Fruit fly (Drosophila melanogaster) whole organism, embryonic: ENCODE results near the gene CG31459.
A peak's percentile ranks its signal among the peaks of the same experiment; 100 is the strongest.

ENCODE experiments used
- Atf3 ChIP-seq: fragments of 200-800 bp; sonication (Bioruptor generic); optimal IDR thresholded peaks from 3 replicates; lab custom pipeline; 2016; ENCODE audit warnings: missing biosample characterization, missing genetic modification characterization
- Blimp-1 ChIP-seq: fragments of 200-800 bp; sonication (Bioruptor generic); optimal IDR thresholded peaks from 3 replicates; lab custom pipeline; 2018; ENCODE audit warnings: missing biosample characterization, missing genetic modification characterization, mild to moderate bottlenecking, moderate library complexity, missing genetic modification reagents
- CG10147 ChIP-seq: fragments of 200-800 bp; sonication (Bioruptor generic); optimal IDR thresholded peaks from 2 replicates; lab custom pipeline; 2019; ENCODE audit warnings: missing biosample characterization, mild to moderate bottlenecking, missing genetic modification characterization, moderate library complexity
- CG10267 ChIP-seq: fragments of 200-800 bp; sonication (Bioruptor generic); optimal IDR thresholded peaks from 2 replicates; lab custom pipeline; 2018; ENCODE audit warnings: missing biosample characterization, mild to moderate bottlenecking, missing genetic modification characterization, moderate library complexity
- CG10321 ChIP-seq: fragments of 200-800 bp; sonication (Bioruptor generic); IDR thresholded peaks from 2 replicates; pipeline ENCODE4 v1.3.6; 2022; ENCODE audit warnings: missing biosample characterization, missing genetic modification characterization
- CG10979 ChIP-seq: fragments of 200-800 bp; sonication (Bioruptor generic); optimal IDR thresholded peaks from 2 replicates; lab custom pipeline; 2018; ENCODE audit warnings: missing biosample characterization, mild to moderate bottlenecking, missing genetic modification characterization, moderate library complexity
- CG11560 ChIP-seq: fragments of 200-800 bp; sonication (Bioruptor generic); IDR thresholded peaks from 3 replicates; pipeline ENCODE4 v1.3.6; 2022; ENCODE audit warnings: missing biosample characterization, missing genetic modification characterization
- CG12071 ChIP-seq: fragments of 200-800 bp; sonication (Bioruptor generic); optimal IDR thresholded peaks from 3 replicates; lab custom pipeline; 2018; ENCODE audit warnings: missing biosample characterization, mild to moderate bottlenecking, missing genetic modification characterization
- CG13424 ChIP-seq: fragments of 200-800 bp; sonication (Bioruptor generic); optimal IDR thresholded peaks from 2 replicates; lab custom pipeline; 2019; ENCODE audit warnings: missing biosample characterization, mild to moderate bottlenecking, missing genetic modification characterization, moderate library complexity
- CG13894 ChIP-seq: fragments of 200-800 bp; sonication (Bioruptor generic); optimal IDR thresholded peaks from 3 replicates; lab custom pipeline; 2018; ENCODE audit warnings: missing biosample characterization, mild to moderate bottlenecking, missing genetic modification characterization, moderate library complexity
- CG17361 ChIP-seq: fragments of 200-800 bp; sonication (Bioruptor generic); IDR thresholded peaks from 3 replicates; pipeline ENCODE4 v1.3.6; 2022; ENCODE audit warnings: missing biosample characterization, missing genetic modification characterization
- CG17829 ChIP-seq: fragments of 200-800 bp; optimal IDR thresholded peaks from 2 replicates; lab custom pipeline; 2019; ENCODE audit warnings: missing biosample characterization, mild to moderate bottlenecking, missing genetic modification characterization, moderate library complexity
- CG18262 ChIP-seq: fragments of 200-800 bp; optimal IDR thresholded peaks from 3 replicates; lab custom pipeline; 2019; ENCODE audit warnings: missing biosample characterization, mild to moderate bottlenecking, missing genetic modification characterization, moderate library complexity
- CG18764 ChIP-seq: fragments of 200-800 bp; sonication (Bioruptor generic); optimal IDR thresholded peaks from 3 replicates; lab custom pipeline; 2016; ENCODE audit warnings: missing biosample characterization, missing genetic modification characterization
- CG2712 ChIP-seq: fragments of 200-800 bp; optimal IDR thresholded peaks from 3 replicates; lab custom pipeline; 2019; ENCODE audit warnings: missing biosample characterization, mild to moderate bottlenecking, missing genetic modification characterization, moderate library complexity
- CG33557 ChIP-seq: fragments of 200-800 bp; sonication (Bioruptor generic); optimal IDR thresholded peaks from 2 replicates; lab custom pipeline; 2019; ENCODE audit warnings: missing biosample characterization, mild to moderate bottlenecking, missing genetic modification characterization, moderate library complexity
- CG34422 ChIP-seq: fragments of 200-800 bp; sonication (Bioruptor generic); IDR thresholded peaks from 3 replicates; pipeline ENCODE4 v1.3.6; 2022; ENCODE audit warnings: missing biosample characterization, missing genetic modification characterization
- CG4854 ChIP-seq: fragments of 200-800 bp; sonication (Bioruptor generic); optimal IDR thresholded peaks from 2 replicates; lab custom pipeline; 2016; ENCODE audit warnings: missing biosample characterization, missing genetic modification characterization, inconsistent platforms
- CG7357 ChIP-seq: fragments of 200-800 bp; sonication (Bioruptor generic); IDR thresholded peaks from 3 replicates; pipeline ENCODE4 v1.3.6; 2022; ENCODE audit warnings: missing biosample characterization, missing genetic modification characterization
- CG7839 ChIP-seq: fragments of 200-800 bp; sonication (Bioruptor generic); optimal IDR thresholded peaks from 3 replicates; lab custom pipeline; 2018; ENCODE audit warnings: missing biosample characterization, mild to moderate bottlenecking, missing genetic modification characterization, moderate library complexity
- CG7987 ChIP-seq: fragments of 200-800 bp; sonication (Bioruptor generic); optimal IDR thresholded peaks from 2 replicates; lab custom pipeline; 2018; ENCODE audit warnings: missing biosample characterization, mild to moderate bottlenecking, missing genetic modification characterization, moderate library complexity
- CG8359 ChIP-seq: fragments of 200-800 bp; sonication (Bioruptor generic); optimal IDR thresholded peaks from 2 replicates; lab custom pipeline; 2017; ENCODE audit warnings: missing biosample characterization, mild to moderate bottlenecking, missing genetic modification characterization, borderline replicate concordance
- Doc2 ChIP-seq: fragments of 200-800 bp; sonication (Bioruptor generic); IDR thresholded peaks from 2 replicates; pipeline ENCODE4 v1.3.6; 2022; ENCODE audit warnings: missing biosample characterization, missing genetic modification characterization
- E2f2 ChIP-seq: fragments of 200-800 bp; sonication (Bioruptor generic); IDR thresholded peaks from 2 replicates; pipeline ENCODE4 v1.3.6; 2022; ENCODE audit warnings: missing biosample characterization, missing genetic modification characterization
- Gug ChIP-seq: fragments of 200-800 bp; sonication (Bioruptor generic); IDR thresholded peaks from 4 replicates; pipeline ENCODE4 v1.3.6; 2022; ENCODE audit warnings: missing biosample characterization, missing genetic modification characterization
- Hr51 ChIP-seq, 2 experiments: fragments of 200-800 bp; sonication (Bioruptor generic); optimal IDR thresholded peaks; 2 replicates in 1 of 2; 3 replicates in 1 of 2; lab custom pipeline; 2016 to 2018; ENCODE audit warnings: missing biosample characterization in 2 of 2, missing genetic modification characterization in 2 of 2, mild to moderate bottlenecking in 1 of 2, moderate library complexity in 1 of 2
- Myb ChIP-seq: fragments of 200-800 bp; sonication (Bioruptor generic); optimal IDR thresholded peaks from 2 replicates; lab custom pipeline; 2016; ENCODE audit warnings: missing biosample characterization, missing genetic modification characterization
- Opbp ChIP-seq: fragments of 200-800 bp; sonication (Bioruptor generic); IDR thresholded peaks from 3 replicates; pipeline ENCODE4 v1.3.6; 2022; ENCODE audit warnings: missing biosample characterization, missing genetic modification characterization; ENCODE audit not compliant: partially characterized antibody
- Spps ChIP-seq: fragments of 200-800 bp; sonication (Bioruptor generic); optimal IDR thresholded peaks from 2 replicates; lab custom pipeline; 2018; ENCODE audit warnings: missing biosample characterization, mild to moderate bottlenecking, missing genetic modification characterization
- Xrp1 ChIP-seq: fragments of 200-800 bp; sonication (Bioruptor generic); IDR thresholded peaks from 2 replicates; pipeline ENCODE4 v1.3.6; 2022; ENCODE audit warnings: missing biosample characterization, missing genetic modification characterization
- abd-A ChIP-seq: fragments of 200-800 bp; sonication (Bioruptor generic); optimal IDR thresholded peaks from 3 replicates; lab custom pipeline; 2019; ENCODE audit warnings: missing biosample characterization, mild to moderate bottlenecking, missing genetic modification characterization, moderate library complexity
- caup ChIP-seq: fragments of 200-800 bp; sonication (Bioruptor generic); optimal IDR thresholded peaks from 3 replicates; lab custom pipeline; 2017; ENCODE audit warnings: missing biosample characterization, mild to moderate bottlenecking, missing genetic modification characterization, moderate library complexity; ENCODE audit not compliant: severe bottlenecking
- ftz-f1 ChIP-seq: fragments of 200-800 bp; sonication (Bioruptor generic); optimal IDR thresholded peaks from 2 replicates; lab custom pipeline; 2016; ENCODE audit warnings: missing biosample characterization, missing genetic modification characterization
- gce ChIP-seq: fragments of 200-800 bp; sonication (Bioruptor generic); IDR thresholded peaks from 3 replicates; pipeline ENCODE4 v1.3.6; 2022; ENCODE audit warnings: missing biosample characterization, missing genetic modification characterization
- gcm2 ChIP-seq: fragments of 200-800 bp; sonication (Bioruptor generic); optimal IDR thresholded peaks from 2 replicates; lab custom pipeline; 2016; ENCODE audit warnings: missing biosample characterization, missing genetic modification characterization
- gsb-n ChIP-seq: fragments of 200-800 bp; sonication (Bioruptor generic); optimal IDR thresholded peaks from 3 replicates; lab custom pipeline; 2018; ENCODE audit warnings: missing biosample characterization, mild to moderate bottlenecking, missing genetic modification characterization
- insv ChIP-seq, 2 experiments: fragments of 200-800 bp; sonication (Bioruptor generic); optimal IDR thresholded peaks; 3 replicates each; lab custom pipeline; 2016 to 2018; ENCODE audit warnings: missing biosample characterization in 2 of 2, missing genetic modification characterization in 2 of 2
- jumu ChIP-seq: fragments of 200-800 bp; sonication (Bioruptor generic); optimal IDR thresholded peaks from 3 replicates; lab custom pipeline; 2016; ENCODE audit warnings: missing biosample characterization, missing genetic modification characterization
- mam ChIP-seq: fragments of 200-800 bp; sonication (Bioruptor generic); optimal IDR thresholded peaks from 3 replicates; lab custom pipeline; 2016; ENCODE audit warnings: missing biosample characterization, missing genetic modification characterization
- nmo ChIP-seq: fragments of 200-800 bp; sonication (Bioruptor generic); optimal IDR thresholded peaks from 2 replicates; lab custom pipeline; 2018; ENCODE audit warnings: missing biosample characterization, mild to moderate bottlenecking, missing genetic modification characterization, moderate library complexity
- pfk ChIP-seq: fragments of 200-800 bp; sonication (Bioruptor generic); optimal IDR thresholded peaks from 2 replicates; lab custom pipeline; 2018; ENCODE audit warnings: missing biosample characterization, mild to moderate bottlenecking, missing genetic modification characterization, moderate library complexity
- sens ChIP-seq: fragments of 200-800 bp; sonication (Bioruptor generic); peaks from one replicate; lab custom pipeline; 2016; ENCODE audit warnings: missing biosample characterization, missing genetic modification characterization
- slp2 ChIP-seq: fragments of 200-800 bp; sonication (Bioruptor generic); optimal IDR thresholded peaks from 2 replicates; lab custom pipeline; 2016; ENCODE audit warnings: missing biosample characterization, missing genetic modification characterization
- twi ChIP-seq: fragments of 200-800 bp; optimal IDR thresholded peaks from 2 replicates; lab custom pipeline; 2019; ENCODE audit warnings: missing biosample characterization, mild to moderate bottlenecking, missing genetic modification characterization, moderate library complexity
- unc-4 ChIP-seq: fragments of 200-800 bp; sonication (Bioruptor generic); IDR thresholded peaks from 2 replicates; pipeline ENCODE4 v1.3.6; 2022; ENCODE audit warnings: missing biosample characterization, missing genetic modification characterization; ENCODE audit not compliant: partially characterized antibody
- usp ChIP-seq: fragments of >200 bp; optimal IDR thresholded peaks from 2 replicates; lab custom pipeline; 2017; ENCODE audit warnings: missing biosample characterization, missing genetic modification characterization
- zen ChIP-seq: fragments of 200-800 bp; sonication (Bioruptor generic); optimal IDR thresholded peaks from 3 replicates; lab custom pipeline; 2018; ENCODE audit warnings: missing biosample characterization, mild to moderate bottlenecking, missing genetic modification characterization, moderate library complexity

CG31459 gene

DNA sequence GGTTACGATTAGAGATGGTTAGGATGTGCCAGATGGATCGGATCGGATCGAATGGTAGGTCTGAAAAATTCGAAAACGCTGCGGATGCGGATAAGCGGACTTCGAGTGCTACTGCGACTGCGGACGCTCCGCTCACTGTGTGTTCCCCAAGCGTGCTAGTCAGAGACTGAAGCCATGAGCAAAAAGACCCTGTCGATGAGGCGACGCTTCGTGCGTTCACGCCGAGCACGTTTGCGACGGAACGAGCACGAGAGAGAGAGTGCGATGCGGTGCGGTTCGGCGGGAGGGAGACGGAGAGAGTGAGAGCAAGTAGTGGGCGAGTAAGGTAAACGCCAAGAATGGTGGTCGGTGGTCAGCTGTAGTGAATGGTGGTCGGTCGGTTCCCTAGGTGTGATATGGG is 4.0 kb upstream of the CG31459 start, which contains the start of gene bnl (continued):
- peak; percentile 75; the same call in 2 of the 3 replicates for TF ChIP-seq Opbp (GFP tag; lab: Robert Waterston, UW)
- TF ChIP-seq gce (GFP tag; lab: Robert Waterston, UW), result 0 out of 3 replicates have a peak, but pooled peaks have one; percentile 62
- peak; percentile 81 for TF ChIP-seq ftz-f1
- peak; percentile 36 for TF ChIP-seq twi (tag; lab: Kevin White, UChicago)
- TF ChIP-seq usp, result no peak
- TF ChIP-seq insv (GFP tag; optimal IDR thresholded peaks at IDR 0.05; lab: Kevin White, UChicago), result peak in 1 of 2 experiments; percentile 39
- TF ChIP-seq pfk, result peak; percentile 49
- peak; percentile 62 for TF ChIP-seq caup (GFP tag; lab: Kevin White, UChicago)
- peak; percentile 54 for TF ChIP-seq E2f2 (GFP tag; lab: Robert Waterston, UW)
- TF ChIP-seq jumu (GFP tag; lab: Kevin White, UChicago), result peak; percentile 0
- TF ChIP-seq CG13894 (tag; lab: Kevin White, UChicago), result peak; percentile 84
- peak; percentile 71 for TF ChIP-seq CG12071 (GFP tag; lab: Kevin White, UChicago)
- 0 out of 3 replicates have a peak, but pooled peaks have one; percentile 20 for TF ChIP-seq CG7357
- TF ChIP-seq CG10979, result peak; percentile 35
- TF ChIP-seq mam (GFP tag; lab: Kevin White, UChicago), result no peak
- TF ChIP-seq Gug (GFP tag; lab: Robert Waterston, UW), result no peak
- TF ChIP-seq Doc2 (GFP tag; lab: Robert Waterston, UW), result no peak
- TF ChIP-seq gsb-n (tag; lab: Kevin White, UChicago), result peak; percentile 43
- peak; percentile 27 for TF ChIP-seq Atf3 (GFP tag; lab: Kevin White, UChicago)
- no peak for TF ChIP-seq CG18764 (GFP tag; lab: Kevin White, UChicago)
- TF ChIP-seq CG8359, result peak; percentile 86
- TF ChIP-seq CG10147 (GFP tag; lab: Kevin White, UChicago), result peak; percentile 18
- peak; percentile 58 for TF ChIP-seq CG33557

DNA sequence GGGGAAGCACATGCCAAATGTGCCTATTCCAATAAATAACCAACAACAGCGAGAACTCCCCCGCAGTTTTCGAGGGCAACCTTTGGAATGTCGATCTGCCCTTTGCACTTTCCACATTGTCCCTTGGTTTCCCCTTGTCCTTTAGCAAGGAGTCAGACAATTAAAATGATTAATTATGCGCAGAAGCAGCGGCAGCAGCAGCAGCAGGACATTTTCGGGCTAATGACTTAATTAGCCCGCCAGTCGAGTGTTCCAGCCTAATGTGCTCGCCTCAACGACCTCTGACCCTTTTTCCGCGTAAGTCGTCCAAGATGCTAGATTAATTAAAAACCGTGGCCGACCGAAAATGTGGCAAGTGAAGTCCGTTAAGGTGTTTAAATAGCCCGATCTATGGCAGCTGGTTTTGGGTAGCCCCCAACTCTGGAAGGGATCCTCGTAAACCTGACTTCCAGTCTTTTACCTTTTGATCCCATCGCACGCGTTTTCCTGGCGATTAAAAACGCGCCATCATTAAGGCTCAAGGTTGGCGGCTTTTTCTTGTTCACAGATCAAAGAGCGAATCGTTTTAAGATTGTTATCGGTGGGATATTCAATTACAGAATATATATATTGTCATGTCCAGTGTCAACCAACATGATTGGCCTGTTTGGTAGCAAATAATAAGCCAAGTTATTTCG is 1.6 kb upstream of the CG31459 start:
- TF ChIP-seq CG8359 (peak; percentile 98), CG34422 (GFP tag; lab: Robert Waterston, UW) (no peak), abd-A (tag; lab: Kevin White, UChicago) (no peak), unc-4 (no peak), zen (tag; lab: Kevin White, UChicago) (peak; percentile 91)
- TF ChIP-seq, all 482 proteins: peak for 2

DNA sequence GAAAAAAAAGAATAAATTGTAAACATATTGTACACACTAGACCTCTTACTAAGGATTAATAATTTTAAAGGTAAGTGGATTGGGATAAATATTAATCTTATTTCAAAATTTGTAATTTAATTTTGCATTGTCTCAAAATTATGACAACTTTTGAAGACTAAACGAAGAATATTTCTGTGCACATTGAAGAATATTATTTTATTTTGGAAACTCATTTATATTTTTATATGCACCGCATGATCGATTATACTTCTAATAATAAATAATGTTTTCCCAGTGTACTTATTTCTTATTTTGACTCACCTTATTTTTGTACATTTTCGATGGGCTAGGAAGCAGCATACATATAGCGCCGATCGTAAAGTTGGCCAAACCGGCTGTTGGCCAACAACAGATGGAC is 3.2 kb downstream of the CG31459 start:
- no peak for TF ChIP-seq CG10321 (GFP tag; lab: Robert Waterston, UW)
- TF ChIP-seq CG18262 (tag; lab: Kevin White, UChicago), result peak; percentile 64
- peak; percentile 33 for TF ChIP-seq CG17829 (tag; lab: Kevin White, UChicago)
- TF ChIP-seq CG7987 (GFP tag; lab: Kevin White, UChicago), result no peak
- peak; percentile 28; the same call in 1 of the 2 replicates for TF ChIP-seq Xrp1 (GFP tag; lab: Robert Waterston, UW)
- peak; percentile 35 for TF ChIP-seq Spps
- TF ChIP-seq gcm2, result no peak
- peak; percentile 0 for TF ChIP-seq sens (GFP tag; lab: Kevin White, UChicago)
- peak; percentile 54; the same call in 2 of the 3 replicates for TF ChIP-seq CG17361 (GFP tag; lab: Robert Waterston, UW)
- TF ChIP-seq Myb (GFP tag; lab: Kevin White, UChicago), result no peak
- no peak for TF ChIP-seq CG4854 (GFP tag; lab: Kevin White, UChicago)
- TF ChIP-seq CG13424 (tag; lab: Kevin White, UChicago), result no peak
- TF ChIP-seq nmo (GFP tag; lab: Kevin White, UChicago), result peak; percentile 26
- peak; percentile 18 for TF ChIP-seq CG10267
- no peak for TF ChIP-seq slp2
- peak; percentile 35 for TF ChIP-seq Blimp-1 (GFP tag; lab: Kevin White, UChicago)
- TF ChIP-seq CG2712 (tag; lab: Kevin White, UChicago), result peak; percentile 49
- TF ChIP-seq CG10979, result peak; percentile 54
- peak; percentile 5 for TF ChIP-seq CG7839 (tag; lab: Kevin White, UChicago)
- no peak for TF ChIP-seq CG11560 (tag; lab: Robert Waterston, UW)
- no peak for TF ChIP-seq Hr51 (GFP tag; optimal IDR thresholded peaks at IDR 0.05; lab: Kevin White, UChicago)
